Worm (Caenorhabditis elegans): Measurements from ENCODE around the gene C25F9.10.

C25F9.10 gene

DNA sequence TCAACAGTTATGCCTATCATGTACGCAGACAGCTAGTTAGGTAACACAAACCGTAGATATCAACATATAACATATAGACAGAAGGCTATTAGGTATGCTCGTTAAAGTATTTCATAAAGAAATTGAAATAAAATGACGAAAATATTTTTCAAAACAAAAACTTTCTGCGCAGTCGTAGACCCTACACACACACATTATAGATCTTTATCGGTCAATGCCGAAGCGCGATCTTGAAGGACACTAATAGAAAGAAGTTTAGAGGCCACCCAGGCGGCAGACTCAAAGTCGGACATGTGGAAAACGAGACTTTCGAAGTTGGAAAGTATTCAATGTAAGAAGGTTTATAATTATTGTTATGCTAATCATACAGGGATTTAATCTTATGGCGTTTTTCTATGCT is 23.4 kb downstream of the C25F9.10 start (continued):
- no peak for TF ChIP-seq dmd-4 (tag; optimal IDR thresholded peaks at IDR 0.05)
- no peak for TF ChIP-seq egl-27 (tag; optimal IDR thresholded peaks at IDR 0.05)
- TF ChIP-seq mbf-1 (tag; optimal IDR thresholded peaks at IDR 0.05) = no peak
- no peak for TF ChIP-seq nhr-237 (tag; optimal IDR thresholded peaks at IDR 0.05)
- TF ChIP-seq mdl-1 (tag; optimal IDR thresholded peaks at IDR 0.05) = no peak
- no peak for TF ChIP-seq skn-1 (tag; optimal IDR thresholded peaks at IDR 0.05)
- TF ChIP-seq lin-11 (tag; optimal IDR thresholded peaks at IDR 0.05) = no peak
- TF ChIP-seq ceh-82 (tag; optimal IDR thresholded peaks at IDR 0.05) = no peak
- TF ChIP-seq alr-1 (tag; optimal IDR thresholded peaks at IDR 0.05) = no peak
- TF ChIP-seq lin-13 (GFP tag; optimal IDR thresholded peaks at IDR 0.05) = no peak
- TF ChIP-seq lsy-2 (tag; optimal IDR thresholded peaks at IDR 0.05) = no peak
- no peak for TF ChIP-seq C34F6.9 (tag; optimal IDR thresholded peaks at IDR 0.05)

DNA sequence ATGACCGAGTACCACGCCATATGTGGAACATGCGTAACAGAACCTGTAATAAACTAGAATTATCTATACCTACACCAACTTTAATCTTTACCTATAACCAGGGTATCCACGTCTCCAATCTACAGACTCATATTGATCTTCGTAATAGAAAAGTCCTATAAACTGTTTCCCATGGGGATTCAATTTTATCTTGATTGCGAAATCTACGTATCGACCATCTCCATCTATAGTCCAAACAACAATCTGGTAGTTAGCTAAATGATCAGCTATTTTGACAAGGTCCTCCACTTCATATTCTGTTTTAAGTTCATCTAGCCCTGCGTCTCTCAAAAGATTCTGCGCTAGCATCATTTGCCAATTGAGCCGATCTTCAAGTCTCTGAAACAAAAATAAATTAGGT is 24.1 kb downstream of the C25F9.10 start:
- no peak for TF ChIP-seq blmp-1 (tag; optimal IDR thresholded peaks at IDR 0.05; ENCODE audit: insufficient read depth)
- TF ChIP-seq ceh-16 (tag; optimal IDR thresholded peaks at IDR 0.05) = peak; percentile 59
- TF ChIP-seq ztf-1 (GFP tag; conservative IDR thresholded peaks at IDR 0.05) = no peak
- TF ChIP-seq unc-39 (tag; optimal IDR thresholded peaks at IDR 0.05) = no peak
- TF ChIP-seq lin-39 (tag; optimal IDR thresholded peaks at IDR 0.05) = no peak
- no peak for TF ChIP-seq unc-62 (GFP tag; optimal IDR thresholded peaks at IDR 0.05)
- no peak for TF ChIP-seq crh-2 (tag; optimal IDR thresholded peaks at IDR 0.05)
- no peak for TF ChIP-seq ztf-11 (tag; optimal IDR thresholded peaks at IDR 0.05)
- TF ChIP-seq egl-27 (tag; optimal IDR thresholded peaks at IDR 0.05) = no peak
- TF ChIP-seq aly-2 (tag; optimal IDR thresholded peaks at IDR 0.05) = no peak
- TF ChIP-seq unc-55 (GFP tag; optimal IDR thresholded peaks at IDR 0.05) = no peak
- no peak for TF ChIP-seq nhr-21 (tag; optimal IDR thresholded peaks at IDR 0.05)
- no peak for TF ChIP-seq F13H6.1 (tag; optimal IDR thresholded peaks at IDR 0.05)
- TF ChIP-seq nhr-23 (tag; optimal IDR thresholded peaks at IDR 0.05) = peak; percentile 95
- no peak for TF ChIP-seq elt-3 (tag; optimal IDR thresholded peaks at IDR 0.05)
- peak; percentile 90 for TF ChIP-seq sma-9 (GFP tag; optimal IDR thresholded peaks at IDR 0.05)
- no peak for TF ChIP-seq sma-9 (tag; optimal IDR thresholded peaks at IDR 0.05)
- no peak for TF ChIP-seq lin-13 (GFP tag; optimal IDR thresholded peaks at IDR 0.05)
- no peak for TF ChIP-seq ceh-82 (tag; optimal IDR thresholded peaks at IDR 0.05)
- no peak for TF ChIP-seq snpc-4 (tag; optimal IDR thresholded peaks at IDR 0.05)
- TF ChIP-seq ZK546.5 (tag; optimal IDR thresholded peaks at IDR 0.05) = no peak
- no peak for TF ChIP-seq R02D3.7 (tag; optimal IDR thresholded peaks at IDR 0.05)
- no peak for TF ChIP-seq C34F6.9 (tag; optimal IDR thresholded peaks at IDR 0.05)
- TF ChIP-seq sem-4 (tag; optimal IDR thresholded peaks at IDR 0.05) = no peak
- peak in 1 of 2 experiments; percentile 11 for TF ChIP-seq lsy-2 (tag; optimal IDR thresholded peaks at IDR 0.05)
- TF ChIP-seq zag-1 (tag; optimal IDR thresholded peaks at IDR 0.05) = no peak
- no peak for TF ChIP-seq sma-3 (GFP tag; optimal IDR thresholded peaks at IDR 0.05)
- TF ChIP-seq Y55F3AM.14 (GFP tag; optimal IDR thresholded peaks at IDR 0.05) = peak; percentile 1
- TF ChIP-seq fos-1 (tag; optimal IDR thresholded peaks at IDR 0.05) = no peak
- no peak for TF ChIP-seq nhr-129 (tag; optimal IDR thresholded peaks at IDR 0.05)
- no peak for TF ChIP-seq mab-5 (tag; optimal IDR thresholded peaks at IDR 0.05)
- no peak for TF ChIP-seq lin-11 (tag; optimal IDR thresholded peaks at IDR 0.05)
- no peak for TF ChIP-seq ama-1 (optimal IDR thresholded peaks at IDR 0.05)
- peak; percentile 99 for TF ChIP-seq elt-1 (tag; optimal IDR thresholded peaks at IDR 0.05)
- TF ChIP-seq gmeb-1 (tag; optimal IDR thresholded peaks at IDR 0.05) = no peak
- peak; percentile 54 for TF ChIP-seq nhr-25 (tag; optimal IDR thresholded peaks at IDR 0.05)

DNA sequence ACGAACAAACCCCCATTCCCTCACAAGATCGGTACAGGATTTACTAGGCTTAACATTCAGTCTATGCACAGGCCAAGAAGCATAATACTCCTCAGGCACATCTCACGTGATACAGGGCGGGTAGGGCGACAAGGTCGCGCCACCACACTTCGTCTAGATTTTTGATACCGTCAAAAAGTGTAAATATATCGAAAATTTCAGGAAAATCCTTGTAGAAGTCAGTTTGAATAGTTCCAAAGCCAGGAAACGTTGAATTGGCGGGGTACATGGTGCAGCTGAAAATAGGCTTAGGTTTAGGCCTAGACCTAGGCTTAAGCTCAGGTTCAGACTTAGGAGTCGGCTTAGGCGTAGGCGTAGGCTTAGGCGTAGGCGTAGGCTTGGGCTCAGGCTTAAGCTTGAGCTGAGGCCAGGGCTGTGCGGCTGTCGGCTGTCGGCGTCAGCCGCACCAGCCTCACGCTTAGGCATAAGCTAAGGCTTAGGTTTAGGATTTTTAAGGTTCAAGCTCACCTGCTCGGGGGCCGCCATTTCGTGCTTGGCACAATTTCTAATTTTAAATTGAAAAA is 24.9 kb downstream of the C25F9.10 start:
- TF ChIP-seq Y55F3AM.14 (GFP tag; optimal IDR thresholded peaks at IDR 0.05) (peak; percentile 5), fos-1 (tag; optimal IDR thresholded peaks at IDR 0.05) (no peak)
